Worm (Caenorhabditis elegans) whole organism, early embryonic: ENCODE data around the gene F55A11.11.

ENCODE experiments used
- B0310.2 ChIP-seq: sonication (generic microtip); optimal IDR thresholded peaks from 2 replicates; lab custom pipeline; 2016; ENCODE audit warnings: mild to moderate bottlenecking, missing genetic modification characterization, missing compliant biosample characterization
- ama-1 ChIP-seq: fragments of 150-350 bp; optimal IDR thresholded peaks from 2 replicates; lab custom pipeline; 2014
- hmg-4 ChIP-seq: fragments of 200-800 bp; sonication (Bioruptor generic); optimal IDR thresholded peaks from 2 replicates; lab custom pipeline; 2018; ENCODE audit warnings: mild to moderate bottlenecking, missing genetic modification characterization, missing compliant biosample characterization

- TF ChIP-seq B0310.2 (tag; lab: Kevin White, UChicago) (no peak), ama-1 (peak; percentile 19), hmg-4 (GFP tag; lab: Kevin White, UChicago) (no peak)
These were observed 12.9 kb upstream of the F55A11.11 start, which contains the start of gene F55A11.4 for ce11 chrV:11770053-11770517.
